Worm (Caenorhabditis elegans) whole organism, young adult: ENCODE measurements around the gene srj-54.

Experiments
- B0019.2 ChIP-seq: fragments of 200-800 bp; sonication (Bioruptor generic); conservative IDR thresholded peaks from 2 replicates; pipeline ENCODE4 v1.3.6; 2022; ENCODE audit warnings: missing genetic modification reagents, missing genetic modification characterization, missing compliant biosample characterization
- him-1 ChIP-seq: sonication (generic microtip); optimal IDR thresholded peaks from 2 replicates; lab custom pipeline; 2016; ENCODE audit warnings: missing genotype, missing genetic modification reagents, missing genetic modification characterization, missing compliant biosample characterization
- lin-40 ChIP-seq: sonication (generic microtip); optimal IDR thresholded peaks from 2 replicates; lab custom pipeline; 2016; ENCODE audit warnings: missing genetic modification characterization, mild to moderate bottlenecking, missing compliant biosample characterization, missing genotype, missing genetic modification reagents
- madf-8 ChIP-seq: fragments of 200-800 bp; sonication (Bioruptor generic); conservative IDR thresholded peaks from 2 replicates; pipeline ENCODE4 v1.3.6; 2022; ENCODE audit warnings: missing genetic modification reagents, missing genetic modification characterization, missing compliant biosample characterization
- mel-28 ChIP-seq: sonication (generic microtip); optimal IDR thresholded peaks from 2 replicates; lab custom pipeline; 2016; ENCODE audit warnings: borderline replicate concordance, mild to moderate bottlenecking, missing genetic modification characterization, missing compliant biosample characterization
- nfya-1 ChIP-seq: sonication (generic microtip); optimal IDR thresholded peaks from 2 replicates; lab custom pipeline; 2017; ENCODE audit warnings: antibody characterized with exemption, missing compliant biosample characterization, missing genetic modification characterization, borderline replicate concordance; ENCODE audit not compliant: insufficient read depth
- nhr-27 ChIP-seq: fragments of 200-800 bp; sonication (Bioruptor generic); optimal IDR thresholded peaks from 2 replicates; lab custom pipeline; 2018; ENCODE audit warnings: mild to moderate bottlenecking, missing genetic modification characterization, moderate library complexity, missing compliant biosample characterization
- rcor-1 ChIP-seq: fragments of 200-800 bp; sonication (Bioruptor generic); IDR thresholded peaks from 2 replicates; pipeline ENCODE4 v1.3.6; 2022; ENCODE audit warnings: missing genetic modification reagents, missing genetic modification characterization, missing compliant biosample characterization
- tbp1 ChIP-seq: fragments of 200-800 bp; sonication (Bioruptor generic); optimal IDR thresholded peaks from 2 replicates; lab custom pipeline; 2018; ENCODE audit warnings: mild to moderate bottlenecking, missing genetic modification characterization, missing compliant biosample characterization
- unc-62 ChIP-seq: fragments of 150-350 bp; optimal IDR thresholded peaks from 2 replicates; lab custom pipeline; 2014; ENCODE audit warnings: missing biosample characterization, missing genetic modification reagents, missing genetic modification characterization
- ztf-28 ChIP-seq: fragments of 200-800 bp; sonication (Bioruptor generic); IDR thresholded peaks from 2 replicates; pipeline ENCODE4 v1.3.6; 2022; ENCODE audit warnings: missing genetic modification reagents, missing genetic modification characterization, missing compliant biosample characterization

DNA sequence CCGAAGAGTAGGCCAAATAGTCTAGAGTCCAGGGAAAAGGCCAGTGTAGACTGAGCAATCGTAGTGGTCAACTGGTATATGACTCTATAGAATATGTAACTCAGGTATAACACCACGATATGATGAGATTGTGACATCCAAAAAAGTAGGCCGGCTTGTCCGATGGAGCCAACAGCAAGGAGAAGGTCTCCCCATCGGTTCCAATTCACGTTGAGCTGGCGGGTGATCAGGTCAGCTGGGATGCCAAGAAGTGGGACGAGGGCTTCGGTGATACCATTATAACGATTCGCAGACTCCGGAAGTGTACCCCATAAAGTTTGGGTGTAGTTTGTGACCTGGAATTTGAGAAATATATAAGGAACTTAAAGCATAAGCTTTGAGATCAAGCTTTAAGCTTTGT, 13.3 kb upstream of the srj-54 start:
- no peak for TF ChIP-seq ztf-28 (GFP tag; lab: Robert Waterston, UW)
- TF ChIP-seq him-1 (tag; lab: Kevin White, UChicago) = no peak
- TF ChIP-seq nfya-1 (tag; lab: Kevin White, UChicago) = no peak
- TF ChIP-seq tbp1 (GFP tag; lab: Kevin White, UChicago) = no peak
- TF ChIP-seq mel-28 (tag; lab: Kevin White, UChicago) = no peak
- TF ChIP-seq unc-62 (GFP tag; lab: Kevin White, UChicago) = no peak
- TF ChIP-seq nhr-27 = no peak
- no peak for TF ChIP-seq madf-8
- no peak for TF ChIP-seq lin-40 (tag; lab: Kevin White, UChicago)
- TF ChIP-seq B0019.2 (GFP tag; lab: Robert Waterston, UW) = no peak
- no peak for TF ChIP-seq rcor-1 (GFP tag; lab: Robert Waterston, UW)
